Worm (Caenorhabditis elegans): ENCODE data around the gene crld-1.

- TF ChIP-seq nhr-28 (tag; optimal IDR thresholded peaks at IDR 0.05) (no peak), snpc-4 (tag; optimal IDR thresholded peaks at IDR 0.05) (no peak)
Measured at ce11 chrIV:13189467-13189866, 35.2 kb upstream of the crld-1 start, which contains the start of gene F58D2.2.

Data from whole organism, mixed stage, embryonic.